Fruit fly (Drosophila melanogaster): ENCODE results near the gene meru.

meru gene

dm6 chr3L:15843962-15844361, at the start of gene meru:
Gene meru (minus strand): TSS chr3L:15844062.
- TF ChIP-seq pan (optimal IDR thresholded peaks at IDR 0.05), result no peak
- no peak for TF ChIP-seq pan (GFP tag; optimal IDR thresholded peaks at IDR 0.05 in 1 of 2, IDR thresholded peaks at IDR 0.05 in 1 of 2)
- TF ChIP-seq sens (GFP tag), result peak; percentile 35
- no peak for TF ChIP-seq pnt (GFP tag; optimal IDR thresholded peaks at IDR 0.05)
- TF ChIP-seq CG8765 (GFP tag; IDR thresholded peaks at IDR 0.05), result peak; percentile 16; the same call in 1 of the 2 replicates
- no peak for TF ChIP-seq ewg (GFP tag; optimal IDR thresholded peaks at IDR 0.05)
- TF ChIP-seq CG18599 (GFP tag; optimal IDR thresholded peaks at IDR 0.05), result no peak
- no peak for TF ChIP-seq CG15479 (GFP tag; optimal IDR thresholded peaks at IDR 0.05)
- no peak for TF ChIP-seq CG18619 (GFP tag; optimal IDR thresholded peaks at IDR 0.05)
- no peak for TF ChIP-seq D (optimal IDR thresholded peaks at IDR 0.05)
- TF ChIP-seq D (GFP tag; optimal IDR thresholded peaks at IDR 0.05), result no peak

dm6 chr3L:15893490-15893889, 49.6 kb upstream of the meru start:
- TF ChIP-seq CG12299 (tag; optimal IDR thresholded peaks at IDR 0.05) (no peak), CG4360 (GFP tag; IDR thresholded peaks at IDR 0.05) (peak; percentile 56), otp (GFP tag; IDR thresholded peaks at IDR 0.05) (0 out of 3 replicates have a peak, but pooled peaks have one; percentile 13), CG14965 (GFP tag; optimal IDR thresholded peaks at IDR 0.05; ENCODE audit: borderline replicate concordance) (peak; percentile 53), CG11504 (tag; optimal IDR thresholded peaks at IDR 0.05) (peak; percentile 29), CTCF (GFP tag; optimal IDR thresholded peaks at IDR 0.05) (peak; percentile 84), slbo (GFP tag; IDR thresholded peaks at IDR 0.05) (no peak), CG4730 (GFP tag; IDR thresholded peaks at IDR 0.05) (0 out of 2 replicates have a peak, but pooled peaks have one; percentile 6), B-H2 (GFP tag; optimal IDR thresholded peaks at IDR 0.05) (no peak), CG7372 (GFP tag; IDR thresholded peaks at IDR 0.05) (0 out of 2 replicates have a peak, but pooled peaks have one; percentile 26), CG10366 (GFP tag; IDR thresholded peaks at IDR 0.05) (no peak)

- no peak for TF ChIP-seq Dll (GFP tag; IDR thresholded peaks at IDR 0.05; ENCODE audit: partially characterized antibody)
- TF ChIP-seq tgo (GFP tag; IDR thresholded peaks at IDR 0.05), result no peak
- no peak for TF ChIP-seq esg (GFP tag; conservative IDR thresholded peaks at IDR 0.05)
- no peak for TF ChIP-seq CG6683 (GFP tag; optimal IDR thresholded peaks at IDR 0.05)
- TF ChIP-seq dmrt99B (tag; optimal IDR thresholded peaks at IDR 0.05), result peak; percentile 9
- TF ChIP-seq Hr39 (optimal IDR thresholded peaks at IDR 0.05), result no peak
- TF ChIP-seq Sry-β (GFP tag; optimal IDR thresholded peaks at IDR 0.05), result no peak
- peak; percentile 5 for TF ChIP-seq CG30403 (GFP tag; optimal IDR thresholded peaks at IDR 0.05)
- TF ChIP-seq sisA (GFP tag; IDR thresholded peaks at IDR 0.05), result no peak
- TF ChIP-seq D (optimal IDR thresholded peaks at IDR 0.05), result no peak
- no peak for TF ChIP-seq D (GFP tag; optimal IDR thresholded peaks at IDR 0.05)
- TF ChIP-seq CG9437 (GFP tag; optimal IDR thresholded peaks at IDR 0.05), result no peak
- no peak for TF ChIP-seq CG8924 (tag; optimal IDR thresholded peaks at IDR 0.05)
- no peak for TF ChIP-seq CG11456 (GFP tag; IDR thresholded peaks at IDR 0.05)
- TF ChIP-seq Hr51 (GFP tag; optimal IDR thresholded peaks at IDR 0.05), result peak in 1 of 2 experiments; percentile 21
- no peak for TF ChIP-seq CG16815 (GFP tag; optimal IDR thresholded peaks at IDR 0.05)
- TF ChIP-seq CG18599 (GFP tag; optimal IDR thresholded peaks at IDR 0.05), result peak; percentile 10
- no peak for TF ChIP-seq dpn (GFP tag; optimal IDR thresholded peaks at IDR 0.05)
- TF ChIP-seq lab (GFP tag; optimal IDR thresholded peaks at IDR 0.05), result no peak
- TF ChIP-seq CG3838 (GFP tag; optimal IDR thresholded peaks at IDR 0.05), result no peak
- TF ChIP-seq MTF-1 (GFP tag; optimal IDR thresholded peaks at IDR 0.05; ENCODE audit: borderline replicate concordance), result no peak
- no peak for TF ChIP-seq luna (GFP tag; optimal IDR thresholded peaks at IDR 0.05)
- TF ChIP-seq crol (GFP tag; IDR thresholded peaks at IDR 0.05), result no peak
- TF ChIP-seq Eip74EF (GFP tag; optimal IDR thresholded peaks at IDR 0.05), result no peak
- TF ChIP-seq dysf (GFP tag; IDR thresholded peaks at IDR 0.05), result no peak
- TF ChIP-seq E2f2 (GFP tag; IDR thresholded peaks at IDR 0.05), result no peak
- no peak for TF ChIP-seq ato (GFP tag; IDR thresholded peaks at IDR 0.05; ENCODE audit: partially characterized antibody)
- no peak for TF ChIP-seq ttk (GFP tag; IDR thresholded peaks at IDR 0.05)
- peak; percentile 2 for TF ChIP-seq Sox102F (GFP tag; optimal IDR thresholded peaks at IDR 0.05)
- TF ChIP-seq dimm (GFP tag; IDR thresholded peaks at IDR 0.05), result no peak
- TF ChIP-seq dm (GFP tag; optimal IDR thresholded peaks at IDR 0.05), result no peak
Observed at dm6 chr3L:15877520-15877919, 33.7 kb upstream of the meru start.

All from whole organism, embryonic.